Worm (Caenorhabditis elegans): ENCODE results near the gene gly-9.

The gly-9 gene

DNA sequence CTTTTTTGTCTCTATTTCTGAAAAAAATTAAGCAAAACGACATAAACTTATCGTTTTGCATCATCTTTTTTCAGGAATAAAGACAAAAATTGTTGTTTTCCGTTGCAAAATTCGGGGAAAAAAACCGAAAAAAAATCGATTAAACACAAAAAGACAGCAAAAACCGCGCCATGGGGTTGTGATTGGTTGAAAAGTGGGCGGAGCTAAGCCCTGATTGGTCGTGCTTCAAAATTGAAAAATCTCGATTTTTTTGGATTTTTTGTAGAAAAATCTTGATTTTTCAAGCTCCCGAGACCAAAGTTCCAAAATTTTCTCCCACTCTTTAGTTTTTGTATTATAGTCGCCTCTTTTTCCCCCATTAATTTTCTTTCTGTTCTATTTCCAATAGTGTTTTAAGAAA lies 52.1 kb downstream of the gly-9 start:
- no peak for TF ChIP-seq pha-4 (tag; optimal IDR thresholded peaks at IDR 0.05)
- no peak for TF ChIP-seq mls-2 (tag; optimal IDR thresholded peaks at IDR 0.05)
- TF ChIP-seq lin-32 (GFP tag; optimal IDR thresholded peaks at IDR 0.05), result no peak
- no peak for TF ChIP-seq ceh-39 (tag; optimal IDR thresholded peaks at IDR 0.05)
- no peak for TF ChIP-seq sptf-1 (tag; optimal IDR thresholded peaks at IDR 0.05)
- no peak for TF ChIP-seq ces-1 (GFP tag; optimal IDR thresholded peaks at IDR 0.05)

- TF ChIP-seq elt-3 (tag; optimal IDR thresholded peaks at IDR 0.05) (no peak), hlh-1 (tag; optimal IDR thresholded peaks at IDR 0.05) (no peak), sptf-1 (tag; optimal IDR thresholded peaks at IDR 0.05) (no peak), tbx-8 (GFP tag; optimal IDR thresholded peaks at IDR 0.05) (no peak), nhr-28 (tag; optimal IDR thresholded peaks at IDR 0.05) (no peak), cnd-1 (tag; optimal IDR thresholded peaks at IDR 0.05) (no peak), ham-2 (GFP tag; optimal IDR thresholded peaks at IDR 0.05) (no peak), lin-13 (tag; optimal IDR thresholded peaks at IDR 0.05) (no peak), nhr-2 (tag; optimal IDR thresholded peaks at IDR 0.05) (no peak), ceh-43 (GFP tag; optimal IDR thresholded peaks at IDR 0.05) (no peak), unc-120 (tag; optimal IDR thresholded peaks at IDR 0.05; ENCODE audit: poor library complexity, severe bottlenecking) (no peak), mls-2 (tag; optimal IDR thresholded peaks at IDR 0.05) (no peak), ces-1 (GFP tag; optimal IDR thresholded peaks at IDR 0.05) (no peak), mep-1 (tag; optimal IDR thresholded peaks at IDR 0.05) (no peak), nhr-12 (tag; optimal IDR thresholded peaks at IDR 0.05) (no peak), flh-1 (GFP tag; optimal IDR thresholded peaks at IDR 0.05) (no peak), blmp-1 (tag; optimal IDR thresholded peaks at IDR 0.05) (no peak)
Measured at ce11 chrIII:11237741-11238140, 52.6 kb downstream of the gly-9 start.

DNA sequence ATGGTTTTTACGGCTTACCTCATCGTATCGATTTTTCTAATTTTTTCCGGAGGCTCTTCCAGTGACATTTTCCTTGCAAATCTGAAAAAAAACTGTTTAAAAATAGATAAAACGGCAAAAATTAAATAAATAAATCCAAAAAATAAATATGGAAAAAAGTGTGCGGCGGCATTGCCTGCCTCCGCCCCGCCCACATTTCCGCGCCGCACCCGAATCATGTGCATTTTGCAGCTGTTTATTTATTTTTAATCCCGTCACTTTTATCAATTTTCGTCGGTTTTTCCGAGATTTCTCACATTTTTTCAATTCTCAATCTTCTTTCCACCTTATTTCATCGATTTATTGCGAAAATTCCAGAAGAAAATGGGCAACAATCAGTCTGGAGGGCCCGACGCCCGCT lies 53.6 kb downstream of the gly-9 start, which contains the start of the genes Y47D3A.14 and aakb-2:
TSS of gene Y47D3A.14 (minus strand) at position 81 of the 400 bp plus-strand sequence.
TSS of gene aakb-2 (plus strand) at position 356 of the 400 bp plus-strand sequence.
- TF ChIP-seq cnd-1 (tag; optimal IDR thresholded peaks at IDR 0.05) (no peak), mep-1 (tag; optimal IDR thresholded peaks at IDR 0.05) (peak; percentile 51), bed-3 (GFP tag; optimal IDR thresholded peaks at IDR 0.05) (peak; percentile 11), unc-39 (tag; optimal IDR thresholded peaks at IDR 0.05) (no peak), ces-1 (GFP tag; optimal IDR thresholded peaks at IDR 0.05) (peak; percentile 8), elt-1 (tag; optimal IDR thresholded peaks at IDR 0.05; ENCODE audit: borderline replicate concordance, insufficient read depth) (no peak), drap-1 (GFP tag; optimal IDR thresholded peaks at IDR 0.05) (no peak), sem-2 (GFP tag; optimal IDR thresholded peaks at IDR 0.05) (no peak), nhr-12 (tag; optimal IDR thresholded peaks at IDR 0.05) (no peak), hlh-1 (tag; optimal IDR thresholded peaks at IDR 0.05) (peak; percentile 25), ztf-11 (tag; optimal IDR thresholded peaks at IDR 0.05) (no peak), flh-1 (GFP tag; optimal IDR thresholded peaks at IDR 0.05) (no peak), nhr-2 (tag; optimal IDR thresholded peaks at IDR 0.05) (no peak), snpc-4 (tag; optimal IDR thresholded peaks at IDR 0.05) (no peak), lsy-2 (tag; optimal IDR thresholded peaks at IDR 0.05) (peak; percentile 62), nhr-237 (tag; optimal IDR thresholded peaks at IDR 0.05) (no peak), elt-3 (tag; optimal IDR thresholded peaks at IDR 0.05) (no peak), pha-4 (tag; optimal IDR thresholded peaks at IDR 0.05) (peak; percentile 44), ham-2 (GFP tag; optimal IDR thresholded peaks at IDR 0.05) (no peak), lin-13 (tag; optimal IDR thresholded peaks at IDR 0.05) (no peak), mab-5 (tag; optimal IDR thresholded peaks at IDR 0.05) (peak; percentile 15), tbx-8 (GFP tag; optimal IDR thresholded peaks at IDR 0.05) (no peak), zip-8 (tag; optimal IDR thresholded peaks at IDR 0.05) (no peak), M03D4.4 (tag; optimal IDR thresholded peaks at IDR 0.05) (peak; percentile 78), blmp-1 (tag; optimal IDR thresholded peaks at IDR 0.05) (no peak), ceh-43 (GFP tag; optimal IDR thresholded peaks at IDR 0.05) (no peak), ceh-83 (GFP tag; optimal IDR thresholded peaks at IDR 0.05) (peak; percentile 77), nhr-76 (tag; optimal IDR thresholded peaks at IDR 0.05) (no peak), unc-120 (tag; optimal IDR thresholded peaks at IDR 0.05; ENCODE audit: poor library complexity, severe bottlenecking) (peak; percentile 48), lin-32 (GFP tag; optimal IDR thresholded peaks at IDR 0.05) (no peak), mls-2 (tag; optimal IDR thresholded peaks at IDR 0.05) (peak; percentile 57), nhr-28 (tag; optimal IDR thresholded peaks at IDR 0.05) (no peak), unc-62 (GFP tag; optimal IDR thresholded peaks at IDR 0.05) (no peak), ceh-39 (tag; optimal IDR thresholded peaks at IDR 0.05) (no peak), sptf-1 (tag; optimal IDR thresholded peaks at IDR 0.05) (peak; percentile 69)
